Worm (Caenorhabditis elegans) whole organism, L1 larva: Measurements from ENCODE around the gene R10D12.1.

ENCODE experiments used
- F16B12.6 ChIP-seq: fragments of 150-350 bp; optimal IDR thresholded peaks from 2 replicates; lab custom pipeline; 2014; ENCODE audit warnings: missing biosample characterization, missing genetic modification characterization
- aha-1 ChIP-seq: fragments of 150-350 bp; optimal IDR thresholded peaks from 2 replicates; lab custom pipeline; 2014; ENCODE audit warnings: missing biosample characterization, missing genetic modification characterization
- alr-1 ChIP-seq: fragments of 200-800 bp; sonication (Bioruptor generic); optimal IDR thresholded peaks from 2 replicates; lab custom pipeline; 2018; ENCODE audit warnings: borderline replicate concordance, mild to moderate bottlenecking, missing genetic modification characterization, missing compliant biosample characterization
- ama-1 ChIP-seq: fragments of 150-350 bp; optimal IDR thresholded peaks from 2 replicates; lab custom pipeline; 2014
- blmp-1 ChIP-seq: fragments of 150-350 bp; optimal IDR thresholded peaks from 2 replicates; lab custom pipeline; 2014; ENCODE audit warnings: missing biosample characterization, missing genetic modification characterization
- ceh-63 ChIP-seq: fragments of 200-800 bp; sonication (Bioruptor generic); optimal IDR thresholded peaks from 2 replicates; lab custom pipeline; 2018; ENCODE audit warnings: mild to moderate bottlenecking, missing genetic modification characterization, missing compliant biosample characterization
- ceh-82 ChIP-seq, 3 experiments: fragments of 150-350 bp in 1 of 3; sonication (generic microtip) in 2 of 3; optimal IDR thresholded peaks; 2 replicates each; lab custom pipeline; 2014 to 2017; ENCODE audit warnings: missing biosample characterization in 3 of 3, missing genetic modification characterization in 3 of 3
- ceh-88 ChIP-seq: fragments of 200-800 bp; sonication (Bioruptor generic); IDR thresholded peaks from 2 replicates; pipeline ENCODE4 v1.3.6; 2022; ENCODE audit warnings: missing genetic modification characterization, missing compliant biosample characterization
- efl-1 ChIP-seq, 4 experiments: fragments of 150-350 bp; optimal IDR thresholded peaks in 3 of 4; peaks in 1 of 4; 1 replicate in 1 of 4; 2 replicates in 3 of 4; lab custom pipeline; 2014; ENCODE audit warnings: missing biosample characterization in 2 of 4, missing genetic modification characterization in 2 of 4, missing genetic modification reagents in 2 of 4
- efl-3 ChIP-seq: fragments of 200-800 bp; sonication (Bioruptor generic); optimal IDR thresholded peaks from 2 replicates; lab custom pipeline; 2018; ENCODE audit warnings: mild to moderate bottlenecking, missing genetic modification characterization, missing compliant biosample characterization
- elt-2 ChIP-seq: sonication (generic microtip); optimal IDR thresholded peaks from 2 replicates; lab custom pipeline; 2016; ENCODE audit warnings: missing genetic modification characterization, mild to moderate bottlenecking, inconsistent platforms, missing compliant biosample characterization, missing genetic modification reagents
- ets-5 ChIP-seq: fragments of 200-800 bp; sonication (Bioruptor generic); IDR thresholded peaks from 2 replicates; pipeline ENCODE4 v1.3.6; 2022; ENCODE audit warnings: missing genetic modification characterization, missing compliant biosample characterization
- fkh-10 ChIP-seq: sonication (generic microtip); optimal IDR thresholded peaks from 2 replicates; lab custom pipeline; 2017; ENCODE audit warnings: missing biosample characterization, missing genetic modification reagents, missing genetic modification characterization
- fkh-4 ChIP-seq: sonication (generic microtip); optimal IDR thresholded peaks from 2 replicates; lab custom pipeline; 2016; ENCODE audit warnings: missing compliant biosample characterization, missing genetic modification characterization, borderline replicate concordance
- fkh-8 ChIP-seq: sonication (generic microtip); optimal IDR thresholded peaks from 2 replicates; lab custom pipeline; 2016; ENCODE audit warnings: mild to moderate bottlenecking, missing genetic modification characterization, missing compliant biosample characterization
- fos-1 ChIP-seq: fragments of 150-350 bp; optimal IDR thresholded peaks from 2 replicates; lab custom pipeline; 2014; ENCODE audit warnings: missing biosample characterization, missing genetic modification characterization
- hlh-17 ChIP-seq: fragments of 200-800 bp; sonication (Bioruptor generic); optimal IDR thresholded peaks from 2 replicates; lab custom pipeline; 2018; ENCODE audit warnings: missing genetic modification characterization, mild to moderate bottlenecking, missing compliant biosample characterization, moderate library complexity, borderline replicate concordance
- hpl-2 ChIP-seq: fragments of 150-350 bp; optimal IDR thresholded peaks from 2 replicates; lab custom pipeline; 2014; ENCODE audit warnings: missing biosample characterization, missing genetic modification reagents, missing genetic modification characterization
- jun-1 ChIP-seq: fragments of 150-350 bp; optimal IDR thresholded peaks from 2 replicates; lab custom pipeline; 2014; ENCODE audit warnings: missing biosample characterization, missing genetic modification reagents, missing genetic modification characterization
- lin-13 ChIP-seq: fragments of 150-350 bp; optimal IDR thresholded peaks from 2 replicates; lab custom pipeline; 2014; ENCODE audit warnings: missing biosample characterization, missing genetic modification reagents, missing genetic modification characterization
- lin-14 ChIP-seq: fragments of 200-800 bp; sonication (Bioruptor generic); optimal IDR thresholded peaks from 2 replicates; lab custom pipeline; 2018; ENCODE audit warnings: mild to moderate bottlenecking, missing genetic modification characterization, moderate library complexity, missing compliant biosample characterization
- lin-35 ChIP-seq, 2 experiments: fragments of 150-350 bp; optimal IDR thresholded peaks; 2 replicates each; lab custom pipeline; 2014; ENCODE audit warnings: missing biosample characterization in 2 of 2, missing genetic modification characterization in 2 of 2, missing genetic modification reagents in 2 of 2
- lir-3 ChIP-seq: sonication (generic microtip); optimal IDR thresholded peaks from 2 replicates; lab custom pipeline; 2016; ENCODE audit warnings: mild to moderate bottlenecking, missing genetic modification characterization, moderate library complexity, missing compliant biosample characterization; ENCODE audit not compliant: poor library complexity
- mef-2 ChIP-seq: fragments of 150-350 bp; optimal IDR thresholded peaks from 2 replicates; lab custom pipeline; 2014; ENCODE audit warnings: missing biosample characterization, missing genetic modification characterization
- mep-1 ChIP-seq: fragments of 150-350 bp; optimal IDR thresholded peaks from 2 replicates; lab custom pipeline; 2014; ENCODE audit warnings: missing biosample characterization, missing genetic modification characterization
- nhr-20 ChIP-seq: sonication (generic microtip); optimal IDR thresholded peaks from 2 replicates; lab custom pipeline; 2016; ENCODE audit warnings: mild to moderate bottlenecking, missing genetic modification characterization, missing compliant biosample characterization
- nhr-237 ChIP-seq: fragments of 150-350 bp; optimal IDR thresholded peaks from 2 replicates; lab custom pipeline; 2014; ENCODE audit warnings: missing biosample characterization, missing genetic modification characterization
- nhr-76 ChIP-seq: sonication (generic microtip); optimal IDR thresholded peaks from 2 replicates; lab custom pipeline; 2017; ENCODE audit warnings: missing biosample characterization, missing genetic modification characterization
- nhr-85 ChIP-seq: sonication (generic microtip); peaks from one replicate; lab custom pipeline; 2016; ENCODE audit warnings: missing genetic modification characterization, inconsistent platforms, missing compliant biosample characterization
- nhr-90 ChIP-seq: sonication (generic microtip); optimal IDR thresholded peaks from 2 replicates; lab custom pipeline; 2016; ENCODE audit warnings: mild to moderate bottlenecking, missing genetic modification characterization, missing compliant biosample characterization; ENCODE audit not compliant: poor library complexity
- pqm-1 ChIP-seq: sonication (generic microtip); optimal IDR thresholded peaks from 3 replicates; lab custom pipeline; 2017; ENCODE audit warnings: missing biosample characterization, missing genetic modification characterization
- sox-4 ChIP-seq: sonication (generic microtip); optimal IDR thresholded peaks from 2 replicates; lab custom pipeline; 2016; ENCODE audit warnings: missing genetic modification characterization, missing compliant biosample characterization
- tlp-1 ChIP-seq: fragments of 150-350 bp; optimal IDR thresholded peaks from 2 replicates; lab custom pipeline; 2014; ENCODE audit warnings: missing biosample characterization, missing genetic modification characterization
- unc-130 ChIP-seq: fragments of 150-350 bp; optimal IDR thresholded peaks from 2 replicates; lab custom pipeline; 2017; ENCODE audit warnings: missing biosample characterization, missing genetic modification characterization, inconsistent platforms
- unc-30 ChIP-seq: sonication (generic microtip); optimal IDR thresholded peaks from 2 replicates; lab custom pipeline; 2017; ENCODE audit warnings: missing biosample characterization, missing genetic modification characterization
- unc-98 ChIP-seq: fragments of 200-800 bp; sonication (Bioruptor generic); IDR thresholded peaks from 2 replicates; pipeline ENCODE4 v1.3.6; 2022; ENCODE audit warnings: missing genetic modification characterization, missing compliant biosample characterization
- ztf-4 ChIP-seq: fragments of 150-350 bp; optimal IDR thresholded peaks from 2 replicates; lab custom pipeline; 2014; ENCODE audit warnings: missing biosample characterization, missing genetic modification characterization

Gene R10D12.1

ce11 chrV:13906166-13906565 lies 28.3 kb downstream of the R10D12.1 start, which contains the start of gene stdh-1 (continued):
- no peak for TF ChIP-seq pqm-1
- TF ChIP-seq nhr-90 = no peak
- no peak for TF ChIP-seq sox-4 (tag; lab: Kevin White, UChicago)
- peak; percentile 69 for TF ChIP-seq lin-14 (GFP tag; lab: Kevin White, UChicago)
- TF ChIP-seq unc-30 (tag; lab: Kevin White, UChicago) = no peak

DNA sequence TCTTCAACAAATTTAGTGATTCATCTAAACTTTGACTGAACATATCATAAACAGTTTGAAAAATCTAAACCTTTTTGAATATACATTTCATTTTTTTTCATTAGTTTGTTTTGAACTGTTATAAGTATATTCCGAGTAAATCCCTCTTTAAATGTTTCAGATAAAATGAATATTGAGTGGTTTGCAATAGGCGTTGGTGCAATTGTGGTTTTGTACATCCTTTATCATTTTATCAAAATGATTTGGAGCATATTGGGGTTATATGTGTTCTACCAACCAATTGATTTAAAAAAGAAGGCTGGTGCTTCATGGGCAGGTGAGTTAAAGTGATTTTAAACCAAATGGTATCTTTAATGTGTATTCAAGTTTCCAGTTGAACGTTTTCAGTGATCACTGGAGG lies 30.0 kb downstream of the R10D12.1 start, which contains the start of gene stdh-3:
stdh-3 (plus strand) TSS at position 166 of the 400 bp plus-strand sequence.
- TF ChIP-seq aha-1 (no peak), ztf-4 (tag; lab: Kevin White, UChicago) (no peak), ets-5 (GFP tag; lab: Robert Waterston, UW) (no peak), ceh-82 (tag; optimal IDR thresholded peaks at IDR 0.05; lab: Kevin White, UChicago) (no peak)

DNA sequence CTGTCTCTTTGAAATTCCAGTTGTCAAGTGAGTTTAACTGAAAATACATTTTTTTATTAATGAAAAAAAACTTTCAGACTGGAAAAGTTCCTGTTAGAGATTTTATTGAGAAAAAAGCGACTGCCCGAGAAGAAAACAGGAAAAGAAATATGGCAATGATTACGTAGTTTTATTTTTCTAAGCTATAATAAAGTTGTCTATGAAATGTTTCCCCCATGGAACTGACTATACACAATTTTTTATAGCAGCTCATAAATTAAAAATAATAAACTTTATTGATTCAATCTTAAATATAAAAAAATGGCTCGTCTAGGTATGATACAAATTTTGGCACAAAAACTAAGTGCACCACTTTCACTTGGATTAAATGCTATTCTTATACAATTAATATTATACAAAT lies 31.9 kb downstream of the R10D12.1 start, which contains the start of gene C06B3.1:
C06B3.1 (plus strand) TSS at position 301 of the 400 bp plus-strand sequence.
- TF ChIP-seq alr-1 (tag; lab: Kevin White, UChicago) = no peak
- no peak for TF ChIP-seq ama-1 (lab: Kevin White, UChicago)
- no peak for TF ChIP-seq hpl-2 (GFP tag; lab: Kevin White, UChicago)
- TF ChIP-seq blmp-1 (tag; lab: Kevin White, UChicago) = no peak
- no peak for TF ChIP-seq unc-98 (GFP tag; lab: Robert Waterston, UW)
- TF ChIP-seq unc-30 (tag; lab: Kevin White, UChicago) = no peak
- TF ChIP-seq ceh-63 = no peak
- no peak for TF ChIP-seq nhr-76 (tag; lab: Kevin White, UChicago)
- TF ChIP-seq fkh-4 (tag; lab: Kevin White, UChicago) = no peak

DNA sequence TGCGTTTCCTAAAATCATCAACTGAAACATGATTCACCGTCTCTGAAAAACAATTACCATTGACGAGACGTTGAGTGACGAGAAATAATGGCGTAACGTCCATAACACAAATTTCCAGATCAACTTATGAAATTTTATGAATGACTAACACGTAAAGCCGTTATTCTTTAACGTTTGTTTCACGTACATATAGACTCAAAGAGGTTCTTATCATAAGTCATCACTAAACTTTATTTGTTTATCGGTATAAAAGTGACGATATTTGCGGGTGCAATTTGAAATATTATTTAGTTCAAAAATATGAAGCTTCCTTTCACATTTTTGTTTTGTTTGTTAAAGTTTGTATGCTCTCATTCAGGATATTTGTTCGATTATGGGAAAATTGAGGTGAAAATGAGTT lies 35.2 kb downstream of the R10D12.1 start, which contains the start of gene oac-3:
oac-3 (plus strand) TSS at position 301 of the 400 bp plus-strand sequence.
- TF ChIP-seq fos-1 (no peak), lir-3 (tag; lab: Kevin White, UChicago) (no peak), fkh-8 (tag; lab: Kevin White, UChicago) (no peak), ceh-88 (GFP tag; lab: Robert Waterston, UW) (no peak), hlh-17 (no peak)

- TF ChIP-seq elt-2 (tag; lab: Kevin White, UChicago) (peak; percentile 2), lin-13 (GFP tag; lab: Kevin White, UChicago) (no peak)
Observed at ce11 chrV:13898356-13898755, 36.1 kb downstream of the R10D12.1 start, which contains the start of gene cyp-35C1. Gene cyp-35C1 (minus strand): TSS chrV:13898487.

DNA sequence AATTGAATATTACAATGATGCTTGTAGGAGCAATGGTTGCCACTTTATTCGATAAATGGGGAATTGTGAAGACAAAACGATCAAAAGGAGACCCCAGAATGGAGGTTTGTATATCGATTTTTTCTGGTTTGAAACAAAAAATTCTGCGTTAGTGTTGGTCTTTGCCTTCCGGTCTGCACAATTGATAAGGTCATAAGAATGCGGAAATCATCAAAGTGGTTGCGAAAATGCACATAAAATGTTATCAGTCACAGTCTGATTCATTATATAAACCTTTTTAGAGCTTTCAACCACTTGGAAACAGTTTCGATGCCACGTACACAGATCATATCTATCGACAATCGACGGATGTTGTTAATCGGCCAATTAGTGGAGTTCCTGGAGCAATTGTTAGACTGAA lies 40.9 kb downstream of the R10D12.1 start:
- TF ChIP-seq elt-2 (tag; lab: Kevin White, UChicago) = peak; percentile 85
- peak; percentile 9 for TF ChIP-seq jun-1 (tag; lab: Kevin White, UChicago)
- TF ChIP-seq pqm-1 = peak; percentile 93
- TF ChIP-seq lin-35 (GFP tag; optimal IDR thresholded peaks at IDR 0.05; lab: Kevin White, UChicago) = peak in 1 of 2 experiments; percentile 48
- TF ChIP-seq ceh-63 = no peak

- no peak for TF ChIP-seq fos-1
- no peak for TF ChIP-seq F16B12.6 (tag; lab: Kevin White, UChicago)
- no peak for TF ChIP-seq nhr-76 (tag; lab: Kevin White, UChicago)
- peak; percentile 83 for TF ChIP-seq blmp-1 (tag; lab: Kevin White, UChicago)
- TF ChIP-seq fkh-10 (GFP tag; lab: Kevin White, UChicago) = no peak
- TF ChIP-seq unc-130 (tag; lab: Kevin White, UChicago) = no peak
- no peak for TF ChIP-seq mef-2
- TF ChIP-seq nhr-20 (tag; lab: Kevin White, UChicago) = peak; percentile 68
- TF ChIP-seq lin-14 (GFP tag; lab: Kevin White, UChicago) = peak; percentile 69
- TF ChIP-seq efl-3 (GFP tag; lab: Kevin White, UChicago) = no peak
- no peak for TF ChIP-seq nhr-237 (tag; lab: Kevin White, UChicago)
- peak; percentile 46 for TF ChIP-seq mep-1 (tag; lab: Kevin White, UChicago)
- TF ChIP-seq nhr-90 = peak; percentile 14
- TF ChIP-seq efl-1 (optimal IDR thresholded peaks at IDR 0.05; lab: Kevin White, UChicago) = peak; percentile 4 to 22
- TF ChIP-seq efl-1 (GFP tag; optimal IDR thresholded peaks at IDR 0.05 in 1 of 2; lab: Kevin White, UChicago) = peak; percentile 10 to 88
- TF ChIP-seq lin-35 (GFP tag; optimal IDR thresholded peaks at IDR 0.05; lab: Kevin White, UChicago) = peak; percentile 23 to 57
- TF ChIP-seq pqm-1 = no peak
- peak; percentile 77 for TF ChIP-seq nhr-85 (tag; lab: Kevin White, UChicago)
- no peak for TF ChIP-seq tlp-1 (tag; lab: Kevin White, UChicago)
Observed at ce11 chrV:13892457-13893375, 41.7 kb downstream of the R10D12.1 start, which contains the start of gene sptl-3. Gene sptl-3 (plus strand): TSS chrV:13893325.
